Worm (Caenorhabditis elegans) whole organism, early embryonic: ENCODE results near the gene C27D8.4.

Experiments
- F13C5.2 ChIP-seq: sonication (generic microtip); optimal IDR thresholded peaks from 2 replicates; lab custom pipeline; 2017; ENCODE audit warnings: mild to moderate bottlenecking, missing genetic modification characterization, inconsistent platforms, missing compliant biosample characterization
- aly-1 ChIP-seq: sonication (generic microtip); optimal IDR thresholded peaks from 2 replicates; lab custom pipeline; 2016; ENCODE audit warnings: missing genetic modification characterization, missing compliant biosample characterization
- ama-1 ChIP-seq: fragments of 150-350 bp; optimal IDR thresholded peaks from 2 replicates; lab custom pipeline; 2014
- tbx-11 ChIP-seq: fragments of 200-800 bp; sonication (Bioruptor generic); IDR thresholded peaks from 2 replicates; pipeline ENCODE4 v1.3.6; 2022; ENCODE audit warnings: missing genetic modification characterization, missing compliant biosample characterization

DNA sequence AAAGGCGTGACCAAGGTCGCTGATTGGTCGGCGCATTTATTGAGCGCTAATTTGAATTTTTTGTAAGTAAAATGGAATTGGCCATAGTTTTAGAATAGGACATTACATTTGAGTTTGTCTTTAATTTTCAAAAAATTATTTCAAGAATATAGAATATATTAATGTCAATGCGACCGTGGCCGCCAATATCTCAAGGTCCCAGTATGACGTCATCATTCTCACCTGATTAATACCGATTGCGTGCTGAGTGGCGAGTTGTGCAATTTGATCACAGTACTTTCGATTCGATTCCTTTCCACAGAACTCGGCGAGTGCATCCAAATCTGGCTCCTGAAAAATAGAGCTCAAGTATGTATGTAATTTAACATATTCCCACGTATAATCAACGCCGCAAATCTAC is 51.7 kb downstream of the C27D8.4 start:
- TF ChIP-seq aly-1 (tag; lab: Kevin White, UChicago) (no peak), F13C5.2 (tag; lab: Kevin White, UChicago) (no peak), tbx-11 (GFP tag; lab: Robert Waterston, UW) (no peak), ama-1 (lab: Kevin White, UChicago) (no peak)
